Worm (Caenorhabditis elegans) whole organism, L1 larva: ENCODE results near the gene Y97E10AR.8.

ENCODE experiments used
- Y116A8C.19 ChIP-seq: sonication (generic microtip); optimal IDR thresholded peaks from 2 replicates; lab custom pipeline; 2016; ENCODE audit warnings: missing compliant biosample characterization, missing genetic modification characterization, borderline replicate concordance
- aha-1 ChIP-seq: fragments of 150-350 bp; optimal IDR thresholded peaks from 2 replicates; lab custom pipeline; 2014; ENCODE audit warnings: missing biosample characterization, missing genetic modification characterization
- aly-2 ChIP-seq: fragments of 150-350 bp; optimal IDR thresholded peaks from 2 replicates; lab custom pipeline; 2014; ENCODE audit warnings: missing biosample characterization, missing genetic modification characterization
- ama-1 ChIP-seq: fragments of 150-350 bp; optimal IDR thresholded peaks from 2 replicates; lab custom pipeline; 2014
- ceh-63 ChIP-seq: fragments of 200-800 bp; sonication (Bioruptor generic); optimal IDR thresholded peaks from 2 replicates; lab custom pipeline; 2018; ENCODE audit warnings: mild to moderate bottlenecking, missing genetic modification characterization, missing compliant biosample characterization
- ceh-8 ChIP-seq: fragments of 200-800 bp; sonication (Bioruptor generic); optimal IDR thresholded peaks from 2 replicates; lab custom pipeline; 2018; ENCODE audit warnings: mild to moderate bottlenecking, missing genetic modification characterization, moderate library complexity, missing compliant biosample characterization
- ceh-82 ChIP-seq, 3 experiments: fragments of 150-350 bp in 1 of 3; sonication (generic microtip) in 2 of 3; optimal IDR thresholded peaks; 2 replicates each; lab custom pipeline; 2014 to 2017; ENCODE audit warnings: missing biosample characterization in 3 of 3, missing genetic modification characterization in 3 of 3
- ceh-88 ChIP-seq: fragments of 200-800 bp; sonication (Bioruptor generic); IDR thresholded peaks from 2 replicates; pipeline ENCODE4 v1.3.6; 2022; ENCODE audit warnings: missing genetic modification characterization, missing compliant biosample characterization
- ceh-90 ChIP-seq: sonication (generic microtip); optimal IDR thresholded peaks from 2 replicates; lab custom pipeline; 2016; ENCODE audit warnings: missing genetic modification characterization, missing compliant biosample characterization
- dpl-1 ChIP-seq, 3 experiments: fragments of 150-350 bp in 2 of 3; sonication (generic microtip) in 1 of 3; optimal IDR thresholded peaks; 2 replicates each; lab custom pipeline; 2014 to 2017; ENCODE audit warnings: missing biosample characterization in 3 of 3, missing genetic modification characterization in 3 of 3, missing genetic modification reagents in 3 of 3
- dsc-1 ChIP-seq: sonication (generic microtip); optimal IDR thresholded peaks from 2 replicates; lab custom pipeline; 2016; ENCODE audit warnings: mild to moderate bottlenecking, missing genetic modification characterization, missing compliant biosample characterization
- efl-1 ChIP-seq, 4 experiments: fragments of 150-350 bp; optimal IDR thresholded peaks in 3 of 4; peaks in 1 of 4; 1 replicate in 1 of 4; 2 replicates in 3 of 4; lab custom pipeline; 2014; ENCODE audit warnings: missing biosample characterization in 2 of 4, missing genetic modification characterization in 2 of 4, missing genetic modification reagents in 2 of 4
- efl-3 ChIP-seq: fragments of 200-800 bp; sonication (Bioruptor generic); optimal IDR thresholded peaks from 2 replicates; lab custom pipeline; 2018; ENCODE audit warnings: mild to moderate bottlenecking, missing genetic modification characterization, missing compliant biosample characterization
- elt-2 ChIP-seq: sonication (generic microtip); optimal IDR thresholded peaks from 2 replicates; lab custom pipeline; 2016; ENCODE audit warnings: missing genetic modification characterization, mild to moderate bottlenecking, inconsistent platforms, missing compliant biosample characterization, missing genetic modification reagents
- elt-3 ChIP-seq, 6 experiments: fragments of 150-350 bp in 1 of 6; sonication (generic microtip); optimal IDR thresholded peaks; 2 replicates each; lab custom pipeline; 2017 to 2018; ENCODE audit warnings: missing biosample characterization in 6 of 6, missing genetic modification characterization in 6 of 6, inconsistent platforms in 1 of 6
- ets-5 ChIP-seq: fragments of 200-800 bp; sonication (Bioruptor generic); IDR thresholded peaks from 2 replicates; pipeline ENCODE4 v1.3.6; 2022; ENCODE audit warnings: missing genetic modification characterization, missing compliant biosample characterization
- fkh-10 ChIP-seq: sonication (generic microtip); optimal IDR thresholded peaks from 2 replicates; lab custom pipeline; 2017; ENCODE audit warnings: missing biosample characterization, missing genetic modification reagents, missing genetic modification characterization
- fkh-4 ChIP-seq: sonication (generic microtip); optimal IDR thresholded peaks from 2 replicates; lab custom pipeline; 2016; ENCODE audit warnings: missing compliant biosample characterization, missing genetic modification characterization, borderline replicate concordance
- fkh-8 ChIP-seq: sonication (generic microtip); optimal IDR thresholded peaks from 2 replicates; lab custom pipeline; 2016; ENCODE audit warnings: mild to moderate bottlenecking, missing genetic modification characterization, missing compliant biosample characterization
- grh-1 ChIP-seq: fragments of 200-800 bp; sonication (Bioruptor generic); IDR thresholded peaks from 2 replicates; pipeline ENCODE4 v1.3.6; 2022; ENCODE audit warnings: missing genetic modification reagents, missing genetic modification characterization, missing compliant biosample characterization
- hlh-17 ChIP-seq: fragments of 200-800 bp; sonication (Bioruptor generic); optimal IDR thresholded peaks from 2 replicates; lab custom pipeline; 2018; ENCODE audit warnings: missing genetic modification characterization, mild to moderate bottlenecking, missing compliant biosample characterization, moderate library complexity, borderline replicate concordance
- hpl-2 ChIP-seq: fragments of 150-350 bp; optimal IDR thresholded peaks from 2 replicates; lab custom pipeline; 2014; ENCODE audit warnings: missing biosample characterization, missing genetic modification reagents, missing genetic modification characterization
- irx-1 ChIP-seq: sonication (generic microtip); optimal IDR thresholded peaks from 2 replicates; lab custom pipeline; 2016; ENCODE audit warnings: missing genetic modification characterization, missing compliant biosample characterization
- jun-1 ChIP-seq: fragments of 150-350 bp; optimal IDR thresholded peaks from 2 replicates; lab custom pipeline; 2014; ENCODE audit warnings: missing biosample characterization, missing genetic modification reagents, missing genetic modification characterization
- lin-14 ChIP-seq: fragments of 200-800 bp; sonication (Bioruptor generic); optimal IDR thresholded peaks from 2 replicates; lab custom pipeline; 2018; ENCODE audit warnings: mild to moderate bottlenecking, missing genetic modification characterization, moderate library complexity, missing compliant biosample characterization
- lin-35 ChIP-seq, 2 experiments: fragments of 150-350 bp; optimal IDR thresholded peaks; 2 replicates each; lab custom pipeline; 2014; ENCODE audit warnings: missing biosample characterization in 2 of 2, missing genetic modification characterization in 2 of 2, missing genetic modification reagents in 2 of 2
- lin-39 ChIP-seq: fragments of 150-350 bp; optimal IDR thresholded peaks from 2 replicates; lab custom pipeline; 2014; ENCODE audit warnings: missing biosample characterization, missing genetic modification reagents, missing genetic modification characterization
- lsy-2 ChIP-seq, 2 experiments: fragments of 150-350 bp; optimal IDR thresholded peaks; 2 replicates each; lab custom pipeline; 2014; ENCODE audit warnings: missing biosample characterization in 2 of 2, missing genetic modification characterization in 2 of 2
- mep-1 ChIP-seq: fragments of 150-350 bp; optimal IDR thresholded peaks from 2 replicates; lab custom pipeline; 2014; ENCODE audit warnings: missing biosample characterization, missing genetic modification characterization
- nhr-19 ChIP-seq: fragments of 200-800 bp; sonication (Bioruptor generic); conservative IDR thresholded peaks from 2 replicates; pipeline ENCODE4 v1.3.6; 2022; ENCODE audit warnings: missing genetic modification characterization, missing compliant biosample characterization
- nhr-28 ChIP-seq: fragments of 150-350 bp; optimal IDR thresholded peaks from 2 replicates; lab custom pipeline; 2014; ENCODE audit warnings: missing biosample characterization, missing genetic modification characterization
- nhr-71 ChIP-seq: sonication (generic microtip); optimal IDR thresholded peaks from 2 replicates; lab custom pipeline; 2016; ENCODE audit warnings: mild to moderate bottlenecking, missing genetic modification characterization, moderate library complexity, missing compliant biosample characterization
- nhr-90 ChIP-seq: sonication (generic microtip); optimal IDR thresholded peaks from 2 replicates; lab custom pipeline; 2016; ENCODE audit warnings: mild to moderate bottlenecking, missing genetic modification characterization, missing compliant biosample characterization; ENCODE audit not compliant: poor library complexity
- snpc-4 ChIP-seq: fragments of 150-350 bp; optimal IDR thresholded peaks from 2 replicates; lab custom pipeline; 2014; ENCODE audit warnings: missing biosample characterization, missing genetic modification characterization
- sox-4 ChIP-seq: sonication (generic microtip); optimal IDR thresholded peaks from 2 replicates; lab custom pipeline; 2016; ENCODE audit warnings: missing genetic modification characterization, missing compliant biosample characterization
- swsn-7 ChIP-seq: sonication (generic microtip); optimal IDR thresholded peaks from 2 replicates; lab custom pipeline; 2016; ENCODE audit warnings: missing genetic modification characterization, missing compliant biosample characterization
- tbx-2 ChIP-seq: sonication (generic microtip); optimal IDR thresholded peaks from 2 replicates; lab custom pipeline; 2016; ENCODE audit warnings: missing genetic modification characterization, missing compliant biosample characterization
- vab-15 ChIP-seq: sonication (generic microtip); optimal IDR thresholded peaks from 2 replicates; lab custom pipeline; 2017; ENCODE audit warnings: missing genotype, mild to moderate bottlenecking, missing genetic modification characterization, missing compliant biosample characterization
- ztf-4 ChIP-seq: fragments of 150-350 bp; optimal IDR thresholded peaks from 2 replicates; lab custom pipeline; 2014; ENCODE audit warnings: missing biosample characterization, missing genetic modification characterization

Y97E10AR.8 gene

DNA sequence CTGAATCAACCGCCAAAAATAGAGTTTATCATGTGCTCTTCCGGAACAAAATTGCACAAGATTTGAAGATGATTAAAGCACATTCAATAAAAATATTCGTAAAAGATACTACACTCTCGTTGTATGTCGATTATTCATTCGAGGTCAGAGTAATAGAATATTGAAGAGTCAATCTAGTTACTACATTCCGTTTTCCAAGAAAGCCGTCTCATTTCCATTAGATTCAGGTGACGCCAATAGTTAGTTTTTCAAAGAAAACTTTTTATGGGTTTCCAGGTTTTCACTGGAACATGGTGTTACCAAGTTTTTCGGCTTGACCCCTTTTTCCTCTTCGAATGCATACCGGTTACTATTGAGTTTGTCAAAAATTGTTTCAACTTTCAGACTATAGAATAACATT is 34.6 kb upstream of the Y97E10AR.8 start (continued):
- TF ChIP-seq fkh-10 (GFP tag; lab: Kevin White, UChicago) (no peak), ceh-8 (GFP tag; lab: Kevin White, UChicago) (no peak), ets-5 (GFP tag; lab: Robert Waterston, UW) (no peak), lin-39 (no peak), sox-4 (peak; percentile 32), jun-1 (tag; lab: Kevin White, UChicago) (no peak), hlh-17 (GFP tag; lab: Kevin White, UChicago) (no peak), aha-1 (tag; lab: Kevin White, UChicago) (no peak), ztf-4 (no peak), ceh-63 (GFP tag; lab: Kevin White, UChicago) (no peak)
- TF ChIP-seq, all 84 proteins: peak for 9

DNA sequence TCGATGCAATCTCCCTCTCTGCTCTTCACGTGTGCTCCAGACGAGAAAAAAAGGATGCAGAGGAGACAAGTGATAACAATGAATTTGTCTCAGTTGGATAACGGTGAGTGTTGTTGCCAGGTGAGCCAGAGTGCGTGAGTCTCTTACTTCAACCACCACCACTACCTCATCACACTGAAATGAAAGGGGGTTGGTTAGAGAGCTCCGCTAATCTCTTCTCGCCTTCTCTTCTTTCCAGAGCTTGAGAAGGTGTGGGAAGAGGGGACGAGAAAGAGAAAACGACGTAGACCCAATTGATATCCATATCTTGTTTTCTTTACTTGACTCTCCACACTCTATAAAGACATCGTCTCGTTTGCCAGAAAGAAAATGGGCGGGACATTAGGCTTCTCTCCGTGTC is 33.7 kb upstream of the Y97E10AR.8 start:
- TF ChIP-seq ceh-63 (GFP tag; lab: Kevin White, UChicago) (no peak), hlh-17 (GFP tag; lab: Kevin White, UChicago) (no peak), nhr-28 (tag; lab: Kevin White, UChicago) (no peak), snpc-4 (tag; lab: Kevin White, UChicago) (no peak), nhr-71 (peak; percentile 8), tbx-2 (tag; lab: Kevin White, UChicago) (no peak), jun-1 (tag; lab: Kevin White, UChicago) (no peak), lin-14 (no peak), hpl-2 (GFP tag; lab: Kevin White, UChicago) (no peak), fkh-4 (tag; lab: Kevin White, UChicago) (no peak), irx-1 (tag; lab: Kevin White, UChicago) (no peak), lsy-2 (tag; optimal IDR thresholded peaks at IDR 0.05; lab: Kevin White, UChicago) (no peak), nhr-19 (GFP tag; lab: Robert Waterston, UW) (no peak), swsn-7 (no peak), grh-1 (no peak), fkh-8 (tag; lab: Kevin White, UChicago) (peak; percentile 69), efl-1 (optimal IDR thresholded peaks at IDR 0.05; lab: Kevin White, UChicago) (no peak), efl-1 (GFP tag; optimal IDR thresholded peaks at IDR 0.05 in 1 of 2; lab: Kevin White, UChicago) (no peak), ceh-90 (tag; lab: Kevin White, UChicago) (no peak), Y116A8C.19 (no peak), aly-2 (tag; lab: Kevin White, UChicago) (no peak), ceh-88 (GFP tag; lab: Robert Waterston, UW) (no peak), efl-3 (no peak), dsc-1 (tag; lab: Kevin White, UChicago) (peak; percentile 8), sox-4 (peak; percentile 12), aha-1 (tag; lab: Kevin White, UChicago) (no peak), vab-15 (tag; lab: Kevin White, UChicago) (no peak)

DNA sequence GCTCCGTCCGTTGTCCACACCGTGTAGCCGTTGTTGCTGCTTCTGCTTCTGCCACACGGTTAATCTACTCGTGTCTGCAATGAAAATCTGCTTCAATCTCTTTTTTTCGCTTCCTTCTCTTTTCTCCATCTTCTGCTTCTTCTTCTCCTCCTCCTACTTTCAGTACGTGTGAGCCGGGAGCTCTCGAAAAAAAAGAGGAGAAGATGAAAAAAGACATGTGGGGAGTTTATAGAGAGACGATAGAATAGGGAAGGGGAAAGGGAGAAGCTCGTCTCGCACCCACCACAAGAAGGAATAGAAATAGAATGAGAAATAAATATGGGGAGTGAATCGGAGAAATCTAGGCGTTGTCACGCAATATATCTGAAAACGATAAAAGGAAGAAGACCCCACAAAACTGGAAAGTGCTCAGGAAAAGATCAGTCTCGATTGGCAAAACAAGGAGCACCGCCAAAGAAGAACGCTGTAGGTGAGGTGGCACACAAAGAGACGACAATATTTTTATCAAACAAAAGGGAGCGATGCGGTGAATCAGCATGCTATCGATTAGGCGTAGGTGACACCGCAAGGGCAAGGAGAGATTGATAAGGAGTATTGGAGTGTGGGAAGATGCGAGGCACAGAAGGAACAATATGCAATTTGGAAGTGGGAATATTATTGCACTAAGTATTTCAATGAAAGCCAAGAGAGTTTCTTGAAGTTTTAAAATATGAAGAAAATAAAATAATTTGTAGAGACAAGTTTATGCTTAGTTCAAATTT is 27.2 kb upstream of the Y97E10AR.8 start, which contains the start of gene let-413:
TSS of gene let-413 (minus strand) at position 76 of the 761 bp plus-strand sequence.
- TF ChIP-seq lsy-2 (tag; optimal IDR thresholded peaks at IDR 0.05; lab: Kevin White, UChicago) (peak in 1 of 2 experiments; percentile 7), elt-3 (tag; optimal IDR thresholded peaks at IDR 0.05; lab: Kevin White, UChicago) (peak in 1 of 6 experiments; percentile 6), irx-1 (tag; lab: Kevin White, UChicago) (no peak), efl-1 (optimal IDR thresholded peaks at IDR 0.05; lab: Kevin White, UChicago) (no peak), efl-1 (GFP tag; optimal IDR thresholded peaks at IDR 0.05 in 1 of 2; lab: Kevin White, UChicago) (peak in 1 of 2 experiments; percentile 31), fkh-8 (tag; lab: Kevin White, UChicago) (peak; percentile 12), lin-14 (peak; percentile 72), nhr-90 (tag; lab: Kevin White, UChicago) (peak; percentile 17), dpl-1 (GFP tag; optimal IDR thresholded peaks at IDR 0.05; lab: Kevin White, UChicago) (no peak), mep-1 (tag; lab: Kevin White, UChicago) (peak; percentile 9), lin-35 (GFP tag; optimal IDR thresholded peaks at IDR 0.05; lab: Kevin White, UChicago) (peak in 1 of 2 experiments; percentile 15), elt-2 (tag; lab: Kevin White, UChicago) (peak; percentile 33), ama-1 (lab: Kevin White, UChicago) (no peak), ceh-82 (tag; optimal IDR thresholded peaks at IDR 0.05; lab: Kevin White, UChicago) (peak in 1 of 3 experiments; percentile 35)
- TF ChIP-seq, all 84 proteins: peak for 10
